Fruit fly (Drosophila melanogaster) whole organism, adult: Measurements from ENCODE around the gene CG8564.
A peak's percentile ranks its signal among the peaks of the same experiment; 100 is the strongest.

Experiments used
- CG11617 ChIP-seq: fragments of 200-800 bp; sonication (Bioruptor generic); optimal IDR thresholded peaks from 2 replicates; lab custom pipeline; 2017; ENCODE audit warnings: mild to moderate bottlenecking, missing biosample characterization, missing genetic modification reagents, missing genetic modification characterization
- CG12768 ChIP-seq: fragments of 200-800 bp; sonication (Bioruptor generic); optimal IDR thresholded peaks from 2 replicates; lab custom pipeline; 2017; ENCODE audit warnings: missing biosample characterization, missing genetic modification characterization, mild to moderate bottlenecking, moderate library complexity, missing genetic modification reagents
- CG14711 ChIP-seq: fragments of 200-800 bp; sonication (Bioruptor generic); optimal IDR thresholded peaks from 2 replicates; lab custom pipeline; 2018; ENCODE audit warnings: missing biosample characterization, mild to moderate bottlenecking, missing genetic modification characterization, moderate library complexity
- CG1620 ChIP-seq: fragments of 200-800 bp; sonication (Bioruptor generic); optimal IDR thresholded peaks from 2 replicates; lab custom pipeline; 2016; ENCODE audit warnings: missing biosample characterization, missing genetic modification characterization
- CG33017 ChIP-seq: fragments of 200-800 bp; sonication (Bioruptor generic); optimal IDR thresholded peaks from 2 replicates; lab custom pipeline; 2018; ENCODE audit warnings: missing biosample characterization, mild to moderate bottlenecking, missing genetic modification characterization, moderate library complexity
- CG5204 ChIP-seq: fragments of 200-800 bp; sonication (Bioruptor generic); optimal IDR thresholded peaks from 2 replicates; lab custom pipeline; 2016; ENCODE audit warnings: missing biosample characterization, missing genetic modification characterization
- CG7045 ChIP-seq: fragments of 200-800 bp; sonication (Bioruptor generic); optimal IDR thresholded peaks from 2 replicates; lab custom pipeline; 2017; ENCODE audit warnings: missing biosample characterization, mild to moderate bottlenecking, missing genetic modification characterization
- CG7101 ChIP-seq: fragments of 200-800 bp; sonication (Bioruptor generic); optimal IDR thresholded peaks from 2 replicates; lab custom pipeline; 2018; ENCODE audit warnings: missing biosample characterization, mild to moderate bottlenecking, missing genetic modification characterization, moderate library complexity
- Clk ChIP-seq: fragments of 200-800 bp; sonication (Bioruptor generic); optimal IDR thresholded peaks from 2 replicates; lab custom pipeline; 2017; ENCODE audit warnings: missing biosample characterization, missing genetic modification characterization
- Crg-1 ChIP-seq: fragments of 200-800 bp; sonication (Bioruptor generic); optimal IDR thresholded peaks from 2 replicates; lab custom pipeline; 2016; ENCODE audit warnings: missing biosample characterization, missing genetic modification characterization
- Hr96 ChIP-seq: fragments of 200-800 bp; sonication (Bioruptor generic); optimal IDR thresholded peaks from 2 replicates; lab custom pipeline; 2016; ENCODE audit warnings: missing biosample characterization, missing genetic modification characterization
- Mnt ChIP-seq: fragments of 200-800 bp; sonication (Bioruptor generic); optimal IDR thresholded peaks from 2 replicates; lab custom pipeline; 2016; ENCODE audit warnings: missing biosample characterization, mild to moderate bottlenecking, missing genetic modification characterization
- bab1 ChIP-seq: fragments of 200-800 bp; sonication (Bioruptor generic); optimal IDR thresholded peaks from 3 replicates; lab custom pipeline; 2019; ENCODE audit warnings: missing biosample characterization, mild to moderate bottlenecking, missing genetic modification characterization, moderate library complexity
- cic ChIP-seq: fragments of 200-800 bp; sonication (Bioruptor generic); optimal IDR thresholded peaks from 2 replicates; lab custom pipeline; 2017; ENCODE audit warnings: missing biosample characterization, mild to moderate bottlenecking, missing genetic modification characterization, moderate library complexity
- cnc ChIP-seq, 2 experiments: fragments of >200 bp; optimal IDR thresholded peaks; 2 replicates each; lab custom pipeline; 2017
- kay ChIP-seq: fragments of 200-800 bp; sonication (Bioruptor generic); peaks from one replicate; lab custom pipeline; 2016; ENCODE audit warnings: missing biosample characterization, missing genetic modification characterization, borderline replicate concordance
- ovo ChIP-seq: fragments of 200-800 bp; sonication (Bioruptor generic); optimal IDR thresholded peaks from 2 replicates; lab custom pipeline; 2016; ENCODE audit warnings: missing biosample characterization, missing genetic modification characterization
- pad ChIP-seq: fragments of 200-800 bp; sonication (Bioruptor generic); optimal IDR thresholded peaks from 3 replicates; lab custom pipeline; 2017; ENCODE audit warnings: missing biosample characterization, missing genetic modification characterization, mild to moderate bottlenecking, moderate library complexity, missing genetic modification reagents
- tj ChIP-seq: fragments of 200-800 bp; sonication (Bioruptor generic); optimal IDR thresholded peaks from 3 replicates; lab custom pipeline; 2017; ENCODE audit warnings: missing biosample characterization, mild to moderate bottlenecking, missing genetic modification characterization, moderate library complexity
- toe ChIP-seq: fragments of 200-800 bp; sonication (Bioruptor generic); optimal IDR thresholded peaks from 2 replicates; lab custom pipeline; 2016; ENCODE audit warnings: missing biosample characterization, missing genetic modification characterization

Gene CG8564

DNA sequence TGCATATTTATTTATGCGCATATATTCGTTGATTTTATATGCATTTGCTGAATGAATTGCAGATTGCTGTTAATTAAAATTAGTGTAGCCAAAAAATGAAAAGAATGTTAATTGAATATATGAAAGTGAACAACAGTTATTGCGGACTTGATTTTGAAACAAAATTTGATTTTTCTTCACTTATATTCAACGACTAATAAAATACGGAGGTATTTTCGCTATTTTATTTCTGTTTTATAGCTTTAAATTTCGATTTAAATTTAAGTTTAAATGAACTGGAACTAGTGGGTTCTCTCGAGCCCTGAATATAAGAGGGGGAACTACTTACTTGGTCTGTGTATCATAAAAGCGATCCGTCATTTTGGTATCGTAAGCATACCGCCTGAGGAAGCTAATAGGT is 8.3 kb upstream of the CG8564 start, which contains the start of gene CG32379:
TSS of gene CG32379 (plus strand) at position 301 of the 400 bp plus-strand sequence.
- TF ChIP-seq Hr96 (GFP tag; lab: Kevin White, UChicago): no peak
- TF ChIP-seq Clk (GFP tag; lab: Kevin White, UChicago): no peak

DNA sequence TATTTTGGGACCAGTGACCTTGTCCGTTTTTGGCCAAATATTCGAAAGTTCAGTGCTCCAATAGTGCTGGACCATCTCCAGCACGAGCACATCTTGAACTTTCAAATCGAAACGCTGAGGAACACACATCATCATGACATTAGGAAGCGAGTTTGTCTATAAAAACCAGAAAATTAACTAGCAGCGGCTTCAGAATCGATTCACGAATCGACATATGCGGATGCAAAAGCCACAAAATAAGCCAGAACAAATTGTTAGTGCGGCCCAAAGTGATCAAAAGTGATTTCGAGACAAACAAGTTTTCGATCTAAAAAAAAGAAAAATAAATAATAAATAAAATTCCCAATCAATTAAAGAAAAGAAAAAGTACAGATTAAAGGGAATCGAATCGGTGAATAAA is 2.7 kb upstream of the CG8564 start, which contains the start of gene CG8563:
TSS of gene CG8563 (plus strand) at position 301 of the 400 bp plus-strand sequence.
- TF ChIP-seq CG12768 (no peak), toe (GFP tag; lab: Kevin White, UChicago) (no peak), CG1620 (GFP tag; lab: Kevin White, UChicago) (no peak), Clk (GFP tag; lab: Kevin White, UChicago) (no peak), bab1 (GFP tag; lab: Kevin White, UChicago) (no peak), Crg-1 (GFP tag; lab: Kevin White, UChicago) (no peak), kay (GFP tag; lab: Kevin White, UChicago) (no peak), Mnt (GFP tag; lab: Kevin White, UChicago) (no peak), tj (GFP tag; lab: Kevin White, UChicago) (no peak), cnc (optimal IDR thresholded peaks at IDR 0.05; lab: Kevin White, UChicago) (no peak), CG7045 (no peak), CG33017 (no peak), pad (GFP tag; lab: Kevin White, UChicago) (no peak), cic (no peak), Hr96 (GFP tag; lab: Kevin White, UChicago) (no peak), ovo (GFP tag; lab: Kevin White, UChicago) (no peak)

DNA sequence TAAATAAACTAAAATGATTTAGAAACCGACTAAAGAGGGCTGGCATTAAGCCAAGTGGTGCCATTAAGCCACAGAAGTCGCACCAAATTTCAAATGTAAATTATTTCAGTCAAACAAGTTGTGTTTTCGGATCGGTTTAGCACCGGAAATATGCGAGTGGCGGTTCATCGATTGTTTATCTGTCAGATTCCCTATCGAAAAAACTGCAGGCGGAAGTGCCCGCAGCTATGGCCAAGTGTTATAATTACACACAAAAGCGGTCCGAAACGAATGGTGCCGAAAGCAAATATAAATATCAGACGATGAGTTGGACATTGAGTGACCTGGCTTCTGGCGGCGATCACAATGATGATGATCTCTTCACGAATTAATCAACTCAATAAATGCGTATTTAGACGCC is 2.3 kb upstream of the CG8564 start:
- TF ChIP-seq CG12768 (no peak), cic (no peak), CG7045 (no peak), CG7101 (tag; lab: Kevin White, UChicago) (no peak), Clk (GFP tag; lab: Kevin White, UChicago) (no peak), toe (GFP tag; lab: Kevin White, UChicago) (no peak), cnc (optimal IDR thresholded peaks at IDR 0.05; lab: Kevin White, UChicago) (no peak), Hr96 (GFP tag; lab: Kevin White, UChicago) (no peak), CG5204 (GFP tag; lab: Kevin White, UChicago) (no peak), tj (GFP tag; lab: Kevin White, UChicago) (no peak), Crg-1 (GFP tag; lab: Kevin White, UChicago) (no peak), bab1 (GFP tag; lab: Kevin White, UChicago) (no peak)

DNA sequence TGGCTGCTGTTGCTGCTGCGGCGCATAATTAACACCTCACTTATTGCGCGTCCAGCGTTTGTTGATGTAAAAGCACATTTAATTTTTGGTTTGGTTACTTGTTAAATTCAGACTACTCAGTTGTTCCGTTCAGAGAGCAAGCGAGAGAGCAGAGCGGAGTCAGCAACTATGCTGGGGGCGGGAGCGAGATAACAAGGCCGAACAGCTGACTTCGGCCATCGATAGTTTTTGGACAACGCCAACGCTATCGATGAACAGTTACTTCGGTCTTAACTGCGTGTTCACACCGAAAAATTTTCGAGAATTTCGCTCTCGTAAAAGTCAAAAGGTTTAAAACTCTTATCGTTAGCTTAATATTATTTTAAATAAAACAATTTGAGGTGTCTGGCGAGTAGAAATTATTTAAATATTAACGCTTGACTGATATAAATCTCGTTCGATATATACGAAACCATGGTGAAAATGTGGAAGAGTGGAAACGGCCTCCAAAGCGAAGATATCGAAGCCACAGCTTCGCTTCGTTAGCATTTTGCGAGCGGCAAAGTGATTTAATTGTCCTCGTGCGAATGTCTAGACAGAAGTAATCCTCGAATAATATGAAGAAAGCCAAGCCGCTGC is 6.2 kb downstream of the CG8564 start, which contains the start of the genes SMSr and smid:
TSS of gene SMSr (minus strand) at position 116 of the 618 bp plus-strand sequence.
TSS of gene smid (plus strand) at position 256 of the 618 bp plus-strand sequence.
- TF ChIP-seq cic: no peak
- peak; percentile 61 for TF ChIP-seq CG11617 (GFP tag; lab: Kevin White, UChicago)
- peak; percentile 19 for TF ChIP-seq CG12768
- TF ChIP-seq toe (GFP tag; lab: Kevin White, UChicago): no peak
- TF ChIP-seq CG7045: peak; percentile 23
- TF ChIP-seq CG5204 (GFP tag; lab: Kevin White, UChicago): peak; percentile 51
- TF ChIP-seq Crg-1 (GFP tag; lab: Kevin White, UChicago): peak; percentile 43
- TF ChIP-seq CG1620 (GFP tag; lab: Kevin White, UChicago): peak; percentile 64
- peak; percentile 9 for TF ChIP-seq CG14711 (tag; lab: Kevin White, UChicago)
- peak; percentile 55 for TF ChIP-seq bab1 (GFP tag; lab: Kevin White, UChicago)
- peak; percentile 66 for TF ChIP-seq Hr96 (GFP tag; lab: Kevin White, UChicago)
- peak; percentile 91 for TF ChIP-seq kay (GFP tag; lab: Kevin White, UChicago)
- TF ChIP-seq CG7101 (tag; lab: Kevin White, UChicago): peak; percentile 46
- no peak for TF ChIP-seq Clk (GFP tag; lab: Kevin White, UChicago)
- peak; percentile 67 for TF ChIP-seq Mnt (GFP tag; lab: Kevin White, UChicago)
- TF ChIP-seq ovo (GFP tag; lab: Kevin White, UChicago): peak; percentile 53
- peak; percentile 45 for TF ChIP-seq pad (GFP tag; lab: Kevin White, UChicago)
- peak; percentile 0 for TF ChIP-seq CG33017
- TF ChIP-seq tj (GFP tag; lab: Kevin White, UChicago): peak; percentile 97
- no peak for TF ChIP-seq cnc (optimal IDR thresholded peaks at IDR 0.05; lab: Kevin White, UChicago)

DNA sequence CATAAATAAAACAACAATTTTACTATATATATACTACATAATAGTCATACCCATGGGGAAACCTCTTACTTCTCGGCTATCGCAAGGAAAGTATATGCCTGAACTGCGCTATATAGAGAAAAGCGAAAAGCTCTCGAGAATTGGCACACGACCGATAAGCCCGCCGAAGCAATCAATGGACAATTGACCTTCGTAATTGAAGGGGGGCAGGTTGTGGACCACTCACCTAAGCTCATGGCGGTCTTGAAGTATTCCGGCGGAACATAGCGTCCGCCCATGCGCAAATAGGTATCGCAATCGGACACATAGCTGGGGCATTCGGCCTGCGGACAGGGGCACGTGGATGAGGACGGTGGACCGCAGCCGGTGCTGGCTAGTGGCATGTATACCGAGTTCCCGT is 7.3 kb downstream of the CG8564 start:
- TF ChIP-seq toe (GFP tag; lab: Kevin White, UChicago): no peak
- peak; percentile 13 for TF ChIP-seq cic
- no peak for TF ChIP-seq Crg-1 (GFP tag; lab: Kevin White, UChicago)

DNA sequence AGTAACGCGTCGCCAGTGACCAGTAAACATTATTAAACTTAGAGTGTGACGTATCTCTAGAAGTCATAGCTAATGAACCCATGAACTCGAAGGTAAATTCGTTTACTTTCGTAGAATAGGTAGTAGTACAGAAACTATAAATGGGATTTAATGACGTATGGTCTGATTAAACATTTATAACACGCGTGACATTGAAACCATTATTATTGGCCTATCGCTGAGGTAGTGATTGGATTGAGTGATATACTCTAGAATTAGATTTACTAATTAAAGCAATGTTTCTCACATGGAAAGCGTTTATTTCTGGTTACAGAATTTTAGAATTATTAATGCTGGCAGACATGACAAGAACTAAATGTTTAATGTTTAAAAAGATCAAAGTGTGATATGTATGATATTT is 10.9 kb downstream of the CG8564 start:
- no peak for TF ChIP-seq CG5204 (GFP tag; lab: Kevin White, UChicago)
- no peak for TF ChIP-seq Mnt (GFP tag; lab: Kevin White, UChicago)
- no peak for TF ChIP-seq kay (GFP tag; lab: Kevin White, UChicago)
- no peak for TF ChIP-seq CG1620 (GFP tag; lab: Kevin White, UChicago)
- TF ChIP-seq Crg-1 (GFP tag; lab: Kevin White, UChicago): no peak
- no peak for TF ChIP-seq cic
- TF ChIP-seq ovo (GFP tag; lab: Kevin White, UChicago): no peak
- no peak for TF ChIP-seq CG12768
- TF ChIP-seq Clk (GFP tag; lab: Kevin White, UChicago): no peak
- TF ChIP-seq pad (GFP tag; lab: Kevin White, UChicago): no peak
- no peak for TF ChIP-seq toe (GFP tag; lab: Kevin White, UChicago)
- TF ChIP-seq CG11617 (GFP tag; lab: Kevin White, UChicago): no peak
- no peak for TF ChIP-seq CG33017
- no peak for TF ChIP-seq cnc (optimal IDR thresholded peaks at IDR 0.05; lab: Kevin White, UChicago)
- TF ChIP-seq Hr96 (GFP tag; lab: Kevin White, UChicago): no peak
- TF ChIP-seq CG7101 (tag; lab: Kevin White, UChicago): no peak
- no peak for TF ChIP-seq CG14711 (tag; lab: Kevin White, UChicago)
- TF ChIP-seq CG7045: no peak
- no peak for TF ChIP-seq tj (GFP tag; lab: Kevin White, UChicago)
- no peak for TF ChIP-seq bab1 (GFP tag; lab: Kevin White, UChicago)
